Worm (Caenorhabditis elegans) whole organism, dauer: ENCODE measurements around the gene mlc-2.

Experiments
- unc-62 ChIP-seq: sonication (generic microtip); optimal IDR thresholded peaks from 2 replicates; lab custom pipeline; 2017; ENCODE audit warnings: missing biosample characterization, missing genetic modification reagents, missing genetic modification characterization

The mlc-2 gene

DNA sequence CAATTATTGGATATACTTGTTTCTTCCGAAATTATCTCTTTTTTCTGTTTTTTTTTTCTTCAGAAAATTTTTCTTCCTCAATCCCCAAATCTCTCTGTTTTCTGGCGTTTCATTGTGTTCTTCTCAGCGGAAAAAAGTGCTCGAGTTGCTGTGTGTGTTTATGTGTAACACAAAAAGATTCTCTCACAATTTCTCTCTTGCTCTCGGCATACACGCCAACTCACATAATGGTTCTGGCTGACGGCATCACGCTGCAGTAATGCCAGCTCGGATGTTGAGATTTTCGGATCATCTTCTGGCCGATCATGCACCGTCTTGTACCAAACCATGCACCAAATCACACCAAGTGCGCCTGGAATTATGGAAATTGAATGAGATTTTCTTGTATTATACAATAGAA is 5.6 kb upstream of the mlc-2 start:
- no peak for TF ChIP-seq unc-62 (GFP tag; lab: Kevin White, UChicago)

DNA sequence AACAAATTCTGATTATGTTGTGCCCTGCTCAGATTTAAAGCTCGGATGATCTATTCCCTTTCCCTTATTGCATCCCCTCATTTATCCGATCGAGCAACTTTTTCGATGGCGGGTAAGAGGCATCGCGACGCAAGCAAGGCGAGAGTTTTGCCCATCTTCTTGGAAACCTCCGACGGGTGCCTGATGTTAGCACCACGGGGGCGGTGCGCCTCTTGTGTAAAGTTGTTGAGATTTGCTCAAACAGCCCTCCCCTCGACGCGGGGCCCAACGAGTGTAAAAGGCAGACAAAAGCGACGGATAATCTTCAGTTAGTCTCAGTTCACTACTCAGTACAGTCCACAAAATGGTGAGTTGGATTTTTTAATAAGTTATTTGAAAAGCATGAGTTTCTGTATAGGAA is 2.5 kb upstream of the mlc-2 start, which contains the start of gene mlc-1:
mlc-1 (plus strand) TSS at position 324 of the 400 bp plus-strand sequence.
- TF ChIP-seq unc-62 (GFP tag; lab: Kevin White, UChicago) = no peak

DNA sequence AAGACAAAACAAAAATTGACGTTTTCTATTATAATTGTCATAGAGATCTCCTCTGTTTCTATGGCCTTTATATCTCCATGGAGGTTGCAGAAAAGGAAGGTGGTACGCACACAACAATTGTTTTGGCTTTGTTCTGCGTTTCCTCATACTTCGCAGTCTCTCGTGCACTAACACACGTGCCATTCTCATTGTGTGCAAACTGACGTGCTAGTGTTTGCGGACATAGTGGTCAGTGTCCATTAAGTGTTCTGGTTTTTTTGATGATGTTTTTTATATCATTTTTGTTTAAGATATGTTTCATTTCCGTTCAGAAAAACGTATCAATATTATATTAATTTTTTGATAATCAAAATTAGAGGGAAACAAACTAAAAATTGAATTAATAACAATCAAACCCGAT is 5.0 kb downstream of the mlc-2 start, which contains the start of gene C36E6.2:
C36E6.2 (plus strand) TSS at position 261 of the 400 bp plus-strand sequence.
- TF ChIP-seq unc-62 (GFP tag; lab: Kevin White, UChicago) = no peak

DNA sequence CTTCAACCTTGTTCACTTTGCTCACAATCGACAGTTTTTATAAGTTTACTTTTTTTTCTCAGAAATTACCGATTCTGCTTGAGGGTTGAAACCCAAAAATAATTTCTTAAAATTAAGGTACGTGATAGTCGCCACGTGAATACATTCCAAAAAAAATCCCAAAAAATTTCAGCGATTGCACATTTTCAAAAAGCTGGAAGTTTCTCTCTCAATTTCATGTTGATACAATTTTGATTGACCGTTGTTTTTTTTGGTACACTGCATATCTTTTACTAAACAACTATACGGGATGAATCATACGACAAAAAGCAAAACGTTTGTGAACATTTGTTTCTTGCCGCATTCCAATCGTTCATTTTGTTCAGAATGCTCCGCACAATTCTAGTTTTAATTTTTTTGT is 18.0 kb downstream of the mlc-2 start, which contains the start of gene C36E6.8:
C36E6.8 (plus strand) TSS at position 301 of the 400 bp plus-strand sequence.
- TF ChIP-seq unc-62 (GFP tag; lab: Kevin White, UChicago) = no peak

DNA sequence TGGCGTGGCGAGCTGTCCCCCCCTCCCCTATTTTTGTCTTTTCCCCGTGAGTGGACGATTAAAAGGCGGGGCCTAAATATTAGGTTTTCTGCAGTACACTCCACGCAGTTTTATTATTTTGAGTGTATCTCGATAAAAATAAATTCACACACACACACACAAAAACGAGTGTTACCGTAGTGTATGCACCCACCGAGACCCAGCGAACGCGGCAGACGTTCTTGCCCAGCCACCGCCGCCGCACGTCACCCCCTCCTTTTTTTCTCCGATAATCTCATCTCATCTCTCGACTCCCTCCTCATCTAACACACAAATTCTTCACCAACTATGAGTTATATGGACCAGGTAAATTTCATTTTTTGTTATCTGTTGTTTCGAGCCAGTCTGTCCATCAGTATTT is 22.2 kb downstream of the mlc-2 start, which contains the start of gene fubl-3:
fubl-3 (plus strand) TSS at position 212 of the 400 bp plus-strand sequence.
- TF ChIP-seq unc-62 (GFP tag; lab: Kevin White, UChicago) = no peak

DNA sequence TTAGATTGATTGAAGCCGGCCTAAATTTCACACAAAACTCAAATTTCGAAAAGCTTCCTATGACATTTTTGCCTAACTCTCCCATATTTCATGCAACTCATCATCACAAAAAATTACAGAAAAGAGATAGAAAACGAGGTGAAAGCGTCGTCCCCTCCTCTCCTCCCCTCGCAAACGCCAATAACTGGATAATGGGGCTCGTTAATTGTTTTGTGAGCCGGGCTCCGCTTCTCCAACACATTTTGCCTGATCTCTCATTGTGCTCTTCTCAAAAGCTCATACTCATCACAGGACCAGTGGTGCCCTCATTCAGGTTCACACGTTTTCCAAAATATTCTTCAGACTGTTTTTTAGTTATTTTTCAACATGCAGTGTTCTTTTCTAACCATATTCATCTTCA is 27.6 kb downstream of the mlc-2 start, which contains the start of gene pbo-6:
pbo-6 (plus strand) TSS at position 240 of the 400 bp plus-strand sequence.
- no peak for TF ChIP-seq unc-62 (GFP tag; lab: Kevin White, UChicago)

DNA sequence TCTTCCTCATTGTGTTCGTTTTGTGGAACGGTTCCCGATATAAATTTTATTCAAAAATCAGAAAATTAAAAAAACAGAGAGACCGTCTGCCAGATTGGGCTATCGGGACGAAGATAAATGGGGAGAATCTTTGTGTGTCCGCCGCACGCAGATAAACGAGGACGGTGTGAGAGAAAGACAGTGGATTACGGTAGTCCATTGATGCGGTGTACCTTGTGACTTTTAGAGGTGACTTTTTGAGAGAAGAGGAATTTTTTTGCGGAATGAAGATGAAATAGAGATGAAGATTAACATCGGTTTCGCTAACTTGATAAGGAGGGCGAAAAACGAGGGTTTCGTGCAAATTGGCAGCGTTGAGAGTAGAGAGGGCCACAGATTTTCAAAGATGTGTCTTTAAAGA is 28.6 kb downstream of the mlc-2 start:
- no peak for TF ChIP-seq unc-62 (GFP tag; lab: Kevin White, UChicago)

DNA sequence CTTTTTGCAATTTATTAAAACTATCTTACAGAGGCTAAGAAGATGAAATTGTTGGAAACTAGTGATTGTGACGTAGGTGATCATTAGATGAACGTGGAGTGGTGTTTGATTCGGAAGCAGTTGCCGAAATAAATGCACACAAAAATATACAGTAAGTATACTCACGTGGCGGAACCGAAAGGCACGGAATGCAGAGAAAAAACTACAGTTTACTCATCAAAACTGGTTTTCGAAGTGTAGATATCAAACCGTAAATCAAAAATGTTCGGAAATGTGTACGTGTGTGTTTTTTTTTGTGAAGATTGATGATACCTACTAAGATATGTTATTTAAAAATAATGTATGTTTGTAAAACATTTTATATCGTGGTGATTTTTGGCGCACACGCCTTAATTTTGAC is 29.7 kb downstream of the mlc-2 start:
- TF ChIP-seq unc-62 (GFP tag; lab: Kevin White, UChicago) = no peak

DNA sequence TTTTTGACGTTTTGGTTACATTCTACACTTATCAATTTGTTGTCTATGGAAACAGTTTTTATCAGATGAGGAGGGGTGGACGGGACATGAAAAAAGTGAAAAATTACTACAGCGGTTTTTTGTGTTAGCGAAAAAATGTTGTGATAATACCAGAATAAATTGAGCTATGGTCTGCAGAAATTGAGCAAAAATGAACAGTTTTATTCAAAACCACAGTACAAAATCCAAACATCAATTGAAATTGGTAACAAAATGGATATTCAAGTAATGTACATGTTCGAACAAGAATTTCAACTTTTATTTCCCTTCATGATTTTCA is 31.8 kb downstream of the mlc-2 start:
- no peak for TF ChIP-seq unc-62 (GFP tag; lab: Kevin White, UChicago)

DNA sequence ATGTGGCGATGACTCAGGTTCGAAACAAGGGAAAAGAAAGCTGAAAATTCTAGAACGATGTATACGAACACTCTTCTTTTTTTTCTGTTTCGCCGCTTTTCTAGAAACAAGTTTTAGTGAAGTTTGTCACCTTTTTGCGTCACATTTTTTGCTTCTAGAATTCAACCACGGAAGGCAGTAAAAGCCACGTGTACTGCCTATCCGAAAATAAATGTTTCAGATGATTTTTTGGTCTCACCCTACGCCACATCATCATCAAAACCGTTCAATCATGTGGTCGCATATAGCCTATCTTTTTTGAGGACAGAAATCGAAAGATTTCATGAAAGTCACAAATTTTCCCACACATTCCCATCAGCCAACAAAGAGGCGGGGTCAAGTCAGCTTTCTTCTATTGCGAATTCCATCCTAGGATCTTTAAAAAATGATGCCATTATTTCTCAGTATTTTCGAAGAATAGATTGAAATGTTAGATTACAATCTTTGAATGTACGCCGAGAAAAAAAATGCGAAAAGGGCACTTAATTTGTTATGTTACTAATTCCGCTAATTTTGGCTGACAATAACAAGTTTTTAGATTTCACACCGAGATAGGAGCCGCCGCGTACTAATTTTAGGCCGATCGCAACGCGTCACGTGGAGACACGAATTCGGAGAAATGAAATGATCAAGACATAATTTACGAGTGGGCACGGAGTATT is 32.3 kb downstream of the mlc-2 start:
- TF ChIP-seq unc-62 (GFP tag; lab: Kevin White, UChicago) = no peak

DNA sequence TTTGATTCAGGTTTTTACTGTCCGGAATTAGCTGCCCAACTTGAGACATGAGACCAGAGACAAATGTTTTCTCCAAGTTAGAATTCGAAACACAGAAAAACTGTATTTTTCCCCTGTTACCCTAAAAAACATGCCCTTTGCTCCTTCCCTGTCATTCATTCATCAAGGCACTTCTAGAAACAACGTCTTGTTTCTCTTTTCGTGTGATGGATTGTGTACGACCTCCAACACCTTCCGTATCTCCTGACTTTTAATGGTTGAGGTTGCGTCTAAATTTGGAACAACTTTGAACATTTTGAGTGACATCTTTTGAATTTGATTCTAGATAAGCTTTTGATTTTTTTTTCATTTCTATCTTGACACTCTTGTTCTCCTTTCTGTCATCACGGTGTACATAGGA is 33.8 kb downstream of the mlc-2 start:
- no peak for TF ChIP-seq unc-62 (GFP tag; lab: Kevin White, UChicago)

DNA sequence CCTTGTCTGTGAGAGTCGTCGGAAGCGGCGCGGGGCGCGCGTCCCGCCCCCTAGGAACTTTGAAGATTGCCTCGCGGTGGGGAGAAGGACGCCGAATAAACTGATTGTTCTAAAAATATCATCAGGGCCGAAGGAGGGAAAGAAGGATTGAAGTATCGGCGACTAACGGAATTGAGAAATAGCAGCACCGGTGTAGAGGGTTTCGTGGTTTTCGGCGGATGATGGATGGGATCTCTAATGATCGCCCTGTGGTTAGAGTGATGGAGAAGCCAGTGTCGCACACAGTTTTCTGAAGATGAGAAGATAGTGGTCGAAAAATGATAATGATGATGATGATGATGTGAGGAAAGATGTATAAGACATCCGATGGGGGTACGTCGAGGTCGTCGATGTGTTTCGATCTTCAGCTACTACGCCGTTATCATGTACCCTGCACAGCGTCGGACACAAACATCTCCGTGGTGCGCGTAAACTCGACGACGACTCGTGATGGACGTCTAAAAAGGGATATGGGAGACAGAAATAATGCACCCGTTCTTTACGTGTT is 34.8 kb downstream of the mlc-2 start, which contains the start of gene osm-11:
osm-11 (minus strand) TSS at position 51 of the 547 bp plus-strand sequence.
- no peak for TF ChIP-seq unc-62 (GFP tag; lab: Kevin White, UChicago)

DNA sequence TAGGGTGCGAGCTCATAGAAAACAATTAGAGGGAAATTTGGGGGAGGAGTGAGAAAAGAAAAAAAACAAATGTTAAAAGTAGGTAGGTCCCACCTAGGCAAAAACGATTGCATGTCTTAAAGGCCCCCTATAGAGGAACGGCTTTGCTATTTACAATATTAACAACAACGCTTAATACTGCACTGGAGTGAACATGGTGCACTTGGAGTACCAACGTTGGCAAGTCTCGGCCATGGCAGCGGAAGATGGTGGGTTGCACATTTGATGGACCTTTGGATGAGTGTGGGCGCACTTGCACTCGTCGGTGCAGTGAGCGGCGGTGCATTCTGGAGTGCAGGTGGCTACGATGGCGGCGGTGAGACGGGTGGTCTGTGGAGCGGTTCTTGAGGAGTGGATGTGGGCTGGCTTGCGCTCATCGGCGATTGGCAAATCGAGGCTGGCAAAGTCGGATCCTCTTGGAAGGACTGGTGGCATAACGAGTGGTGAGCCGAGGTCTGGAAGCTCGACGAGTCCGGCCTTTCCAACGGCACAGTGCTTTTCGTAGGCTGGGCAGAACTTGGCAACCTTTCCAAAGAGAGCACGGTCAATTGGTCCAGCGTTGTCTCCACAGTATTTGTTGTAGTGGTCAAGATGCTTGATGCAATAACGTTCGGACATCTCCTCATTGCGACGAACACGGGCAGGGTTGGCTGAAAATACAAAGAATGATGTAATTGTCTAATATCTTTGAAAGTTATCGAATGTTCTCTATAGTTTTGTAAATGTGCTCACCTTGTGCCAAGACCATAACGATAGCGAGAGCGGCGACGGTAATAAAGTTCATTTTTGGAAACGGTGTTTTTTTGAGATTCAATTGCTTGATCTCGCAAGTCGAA is 35.6 kb downstream of the mlc-2 start:
- no peak for TF ChIP-seq unc-62 (GFP tag; lab: Kevin White, UChicago)

DNA sequence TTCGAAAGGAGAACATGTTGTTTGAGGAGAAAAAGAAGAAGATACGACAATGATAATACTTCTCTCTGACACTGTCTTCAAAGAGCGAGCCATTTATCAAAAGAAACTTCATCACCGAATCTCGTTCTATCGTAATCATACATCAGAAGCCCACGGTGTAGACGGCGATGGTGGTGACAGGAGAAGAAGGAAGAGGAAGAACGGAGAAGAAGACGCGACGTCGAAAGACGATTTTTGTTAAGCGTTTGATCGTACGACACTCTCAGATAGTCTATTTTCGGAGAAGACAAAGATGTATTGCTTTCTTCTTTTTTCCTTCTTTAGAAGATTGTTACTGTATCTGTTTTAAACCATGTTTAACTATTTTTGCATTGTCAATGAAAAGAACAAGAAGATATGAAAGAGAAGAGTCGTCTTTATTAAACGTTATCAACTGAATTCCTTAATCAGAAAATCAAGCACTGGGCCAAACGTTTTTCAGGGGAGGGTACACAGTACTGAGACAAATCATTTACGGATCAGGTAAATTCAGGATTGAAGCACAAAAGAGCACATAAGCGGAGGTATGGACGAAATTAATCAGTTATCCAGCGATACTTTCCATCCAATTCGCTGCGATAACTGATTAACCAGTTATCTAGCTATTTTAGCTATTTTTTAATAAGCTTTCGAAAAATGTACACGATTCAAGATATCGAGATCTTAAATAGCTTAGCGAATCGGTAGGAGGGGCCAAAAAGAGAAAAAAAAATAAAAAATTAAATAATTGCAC is 36.4 kb downstream of the mlc-2 start:
- TF ChIP-seq unc-62 (GFP tag; lab: Kevin White, UChicago) = no peak

DNA sequence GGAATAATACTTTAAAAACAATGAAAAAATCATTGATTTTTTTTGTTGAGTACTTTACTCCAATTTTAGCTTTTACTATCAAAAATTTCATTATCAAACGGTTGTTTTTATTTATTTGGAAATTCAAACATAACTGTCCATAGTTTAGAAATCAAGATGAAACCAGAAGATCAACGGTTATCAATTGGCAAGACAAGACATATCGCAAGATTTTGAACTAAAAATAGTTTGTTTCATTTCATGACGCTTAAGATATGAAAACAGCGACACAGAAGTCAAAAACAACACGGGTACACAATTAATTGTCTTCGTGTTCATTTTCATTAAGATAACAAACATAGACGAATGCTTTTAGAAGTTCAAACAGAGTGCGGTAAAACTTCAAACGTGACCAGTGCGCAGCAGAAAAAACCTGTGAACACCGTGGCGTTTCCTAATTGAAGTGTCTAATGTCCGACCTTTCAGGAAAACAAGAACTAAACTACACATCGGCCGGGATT is 38.8 kb downstream of the mlc-2 start:
- no peak for TF ChIP-seq unc-62 (GFP tag; lab: Kevin White, UChicago)
